Comparison of ENCODE assay signal across 5 fruit fly cellular contexts in genomic region chr3R:8007595-8008255, dm6.
TF ChIP-seq lines count a peak whose summit lies in the region.

Gene CG2767, minus strand, starts transcription at chr3R:8008110.

- TF ChIP-seq CTCF in whole organism, embryonic (GFP tag; optimal IDR thresholded peaks at IDR 0.05; lab: Kevin White, UChicago), result no peak

TF ChIP-seq in whole organism, adult, 20 proteins besides CTCF, POLR2A, EP300 and RAD21:
- TF ChIP-seq bab1 (GFP tag; optimal IDR thresholded peaks at IDR 0.05; lab: Kevin White, UChicago) (peak; percentile 13), tj (GFP tag; optimal IDR thresholded peaks at IDR 0.05; lab: Kevin White, UChicago) (peak; percentile 64), CG12768 (GFP tag; optimal IDR thresholded peaks at IDR 0.05; lab: Kevin White, UChicago) (peak; percentile 17), CG33017 (tag; optimal IDR thresholded peaks at IDR 0.05; lab: Kevin White, UChicago) (peak; percentile 18), CG1620 (GFP tag; optimal IDR thresholded peaks at IDR 0.05; lab: Kevin White, UChicago) (no peak)
TF ChIP-seq in whole organism, adult: peak in this region for 4.

TF ChIP-seq in whole organism, embryonic, 481 proteins besides CTCF, POLR2A, EP300 and RAD21 (continues in another document):
- TF ChIP-seq sisA (GFP tag; IDR thresholded peaks at IDR 0.05; lab: Robert Waterston, UW) (no peak), ap (GFP tag; IDR thresholded peaks at IDR 0.05; lab: Robert Waterston, UW) (no peak), CG12659 (GFP tag; optimal IDR thresholded peaks at IDR 0.05; lab: Kevin White, UChicago) (peak; percentile 15), oc (tag; optimal IDR thresholded peaks at IDR 0.05; lab: Kevin White, UChicago) (peak; percentile 12), row (GFP tag; IDR thresholded peaks at IDR 0.05; lab: Robert Waterston, UW) (no peak; the same call in 2 of the 3 replicates), chn (GFP tag; optimal IDR thresholded peaks at IDR 0.05; lab: Kevin White, UChicago) (peak; percentile 59), gsb (GFP tag; IDR thresholded peaks at IDR 0.05; lab: Robert Waterston, UW) (no peak), CG13775 (GFP tag; optimal IDR thresholded peaks at IDR 0.05; lab: Kevin White, UChicago) (no peak), CG9609 (GFP tag; optimal IDR thresholded peaks at IDR 0.05; lab: Kevin White, UChicago) (no peak), CG11504 (tag; optimal IDR thresholded peaks at IDR 0.05; lab: Kevin White, UChicago) (no peak), Deaf1 (tag; optimal IDR thresholded peaks at IDR 0.05; lab: Kevin White, UChicago) (no peak), Nf-YC (tag; optimal IDR thresholded peaks at IDR 0.05; lab: Kevin White, UChicago) (peak; percentile 78), nom (GFP tag; optimal IDR thresholded peaks at IDR 0.05; lab: Kevin White, UChicago) (peak; percentile 77), CG34422 (GFP tag; IDR thresholded peaks at IDR 0.05; lab: Robert Waterston, UW) (peak; percentile 32; the same call in 1 of the 3 replicates), CG3838 (GFP tag; optimal IDR thresholded peaks at IDR 0.05; lab: Kevin White, UChicago) (no peak), CG6683 (GFP tag; optimal IDR thresholded peaks at IDR 0.05; lab: Kevin White, UChicago) (no peak), Optix (GFP tag; IDR thresholded peaks at IDR 0.05; lab: Robert Waterston, UW) (no peak), scrt (GFP tag; optimal IDR thresholded peaks at IDR 0.05; lab: Kevin White, UChicago) (peak; percentile 85), toy (GFP tag; IDR thresholded peaks at IDR 0.05; lab: Robert Waterston, UW) (no peak), CG8290 (GFP tag; optimal IDR thresholded peaks at IDR 0.05; lab: Kevin White, UChicago) (no peak), CG8290 (tag; optimal IDR thresholded peaks at IDR 0.05; lab: Kevin White, UChicago) (no peak)

TF ChIP-seq in whole organism, prepupa, 60 proteins besides CTCF, POLR2A, EP300 and RAD21:
- peak; percentile 40 for TF ChIP-seq esn (GFP tag; optimal IDR thresholded peaks at IDR 0.05; lab: Kevin White, UChicago)
- TF ChIP-seq CG31627 (GFP tag; optimal IDR thresholded peaks at IDR 0.05; lab: Kevin White, UChicago), result no peak
- no peak for TF ChIP-seq eg (GFP tag; IDR thresholded peaks at IDR 0.05; lab: Robert Waterston, UW)
- no peak for TF ChIP-seq Hr4 (GFP tag; optimal IDR thresholded peaks at IDR 0.05; lab: Kevin White, UChicago)
- TF ChIP-seq CG10631 (GFP tag; optimal IDR thresholded peaks at IDR 0.05; lab: Kevin White, UChicago), result no peak
- TF ChIP-seq salr (GFP tag; optimal IDR thresholded peaks at IDR 0.05; lab: Kevin White, UChicago), result no peak
- TF ChIP-seq dsx (GFP tag; optimal IDR thresholded peaks at IDR 0.05; lab: Kevin White, UChicago; ENCODE audit: poor library complexity, severe bottlenecking), result no peak
- no peak for TF ChIP-seq CG32006 (GFP tag; optimal IDR thresholded peaks at IDR 0.05; lab: Kevin White, UChicago)
- TF ChIP-seq svp (GFP tag; lab: Kevin White, UChicago), result peak; percentile 76
- TF ChIP-seq CG15336 (GFP tag; IDR thresholded peaks at IDR 0.05; lab: Robert Waterston, UW), result 0 out of 2 replicates have a peak, but pooled peaks have one; percentile 4
- peak; percentile 74 for TF ChIP-seq Eip78C (GFP tag; lab: Kevin White, UChicago)
- TF ChIP-seq acj6 (GFP tag; optimal IDR thresholded peaks at IDR 0.05; lab: Kevin White, UChicago), result no peak

TF ChIP-seq in whole organism, pupa, 21 proteins besides CTCF, POLR2A, EP300 and RAD21:
- TF ChIP-seq EcR (GFP tag; optimal IDR thresholded peaks at IDR 0.05; lab: Kevin White, UChicago), result peak; percentile 54
- peak; percentile 87 for TF ChIP-seq CG12605 (GFP tag; IDR thresholded peaks at IDR 0.05; lab: Robert Waterston, UW)
- TF ChIP-seq CG17806 (tag; optimal IDR thresholded peaks at IDR 0.05; lab: Kevin White, UChicago), result no peak

TF ChIP-seq in whole organism, wandering third instar larva, 38 proteins besides CTCF, POLR2A, EP300 and RAD21:
- TF ChIP-seq Sp1 (GFP tag; optimal IDR thresholded peaks at IDR 0.05; lab: Kevin White, UChicago) (peak; percentile 45), Hnf4 (GFP tag; optimal IDR thresholded peaks at IDR 0.05; lab: Kevin White, UChicago) (peak; percentile 20), Myc (optimal IDR thresholded peaks at IDR 0.05; lab: Kevin White, UChicago) (no peak), h (GFP tag; optimal IDR thresholded peaks at IDR 0.05; lab: Kevin White, UChicago) (no peak), Rel (GFP tag; optimal IDR thresholded peaks at IDR 0.05; lab: Kevin White, UChicago) (no peak), Rel (tag; optimal IDR thresholded peaks at IDR 0.05; lab: Kevin White, UChicago) (peak; percentile 48), Hr83 (GFP tag; optimal IDR thresholded peaks at IDR 0.05; lab: Kevin White, UChicago; ENCODE audit: poor library complexity, severe bottlenecking) (peak; percentile 11)
